Worm (Caenorhabditis elegans): ENCODE data around the gene F22F7.7.

DNA sequence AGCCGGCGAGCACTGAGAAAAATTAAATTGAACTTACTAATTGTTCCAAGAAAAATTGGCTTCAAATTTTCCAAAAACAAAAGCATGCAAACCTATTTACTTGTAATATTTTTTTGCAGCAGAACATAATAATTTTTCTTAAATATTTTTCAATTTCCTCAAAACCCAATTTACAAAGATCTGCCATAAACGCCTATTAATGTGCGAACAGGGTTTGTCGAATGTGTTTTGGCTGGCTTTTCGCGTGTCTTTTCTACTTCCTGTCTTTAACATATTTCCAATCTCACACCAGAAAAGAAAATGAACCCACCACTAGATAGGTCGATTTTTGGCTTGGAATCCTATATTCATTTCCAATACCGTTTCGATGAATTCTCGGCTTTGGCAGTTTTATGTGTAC is 35.4 kb upstream of the F22F7.7 start, which contains the start of gene C45H4.18:
- no peak for TF ChIP-seq unc-55 (GFP tag; optimal IDR thresholded peaks at IDR 0.05)
- no peak for TF ChIP-seq egl-27 (tag; optimal IDR thresholded peaks at IDR 0.05)
- no peak for TF ChIP-seq skn-1 (tag; optimal IDR thresholded peaks at IDR 0.05)
- TF ChIP-seq unc-62 (GFP tag; optimal IDR thresholded peaks at IDR 0.05): no peak
- no peak for TF ChIP-seq nhr-12 (tag; optimal IDR thresholded peaks at IDR 0.05)
- TF ChIP-seq zag-1 (tag; optimal IDR thresholded peaks at IDR 0.05): no peak

Measured in whole organism, L2 larva.